Fruit fly (Drosophila melanogaster): ENCODE measurements around the gene Sgs4.

Gene Sgs4

DNA sequence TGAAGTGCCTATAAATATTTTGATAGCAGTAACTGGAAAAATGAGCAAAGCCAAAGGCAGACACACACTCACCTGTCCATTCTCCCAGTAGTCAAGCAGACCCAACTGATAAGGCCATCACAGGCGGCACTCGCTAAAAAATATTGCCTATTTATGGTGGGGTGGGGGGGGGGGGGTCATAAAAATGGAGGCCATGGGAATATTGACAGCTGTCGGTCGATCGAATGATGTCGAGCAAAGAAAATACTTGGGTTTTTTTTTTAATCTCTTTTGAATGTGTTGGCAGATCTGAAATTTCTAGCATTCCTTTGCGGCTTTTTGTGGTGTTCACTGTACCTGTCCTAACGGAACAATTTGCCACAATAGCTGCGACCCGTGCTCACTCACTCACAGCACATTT, 23.7 kb downstream of the Sgs4 start (continued):
- TF ChIP-seq CG12942 (GFP tag; optimal IDR thresholded peaks at IDR 0.05) (no peak), CkIIα-i1 (GFP tag; IDR thresholded peaks at IDR 0.05) (no peak), CG9215 (GFP tag; IDR thresholded peaks at IDR 0.05) (no peak), Doc2 (GFP tag; IDR thresholded peaks at IDR 0.05) (no peak), CG18011 (GFP tag; optimal IDR thresholded peaks at IDR 0.05) (no peak), inv (GFP tag; IDR thresholded peaks at IDR 0.05; ENCODE audit: partially characterized antibody) (no peak), CG11398 (GFP tag; optimal IDR thresholded peaks at IDR 0.05) (no peak), CG2120 (GFP tag; optimal IDR thresholded peaks at IDR 0.05) (peak; percentile 69), CG3847 (GFP tag; IDR thresholded peaks at IDR 0.05) (0 out of 2 replicates have a peak, but pooled peaks have one; percentile 34), nau (GFP tag; optimal IDR thresholded peaks at IDR 0.05) (no peak), Dp (GFP tag; optimal IDR thresholded peaks at IDR 0.05) (no peak), CG6654 (GFP tag; optimal IDR thresholded peaks at IDR 0.05) (no peak), D19A (tag; optimal IDR thresholded peaks at IDR 0.05) (no peak), CG30403 (GFP tag; optimal IDR thresholded peaks at IDR 0.05) (no peak), sqz (GFP tag; optimal IDR thresholded peaks at IDR 0.05) (no peak), schlank (tag; optimal IDR thresholded peaks at IDR 0.05) (no peak), hkb (optimal IDR thresholded peaks at IDR 0.05) (no peak), hkb (GFP tag; IDR thresholded peaks at IDR 0.05) (no peak), Nf-YA (GFP tag; IDR thresholded peaks at IDR 0.05) (no peak), fru (optimal IDR thresholded peaks at IDR 0.05) (no peak), NFAT (GFP tag; IDR thresholded peaks at IDR 0.05) (no peak), Gsc (GFP tag; IDR thresholded peaks at IDR 0.05) (no peak), da (GFP tag; optimal IDR thresholded peaks at IDR 0.05) (no peak), pb (GFP tag; optimal IDR thresholded peaks at IDR 0.05) (no peak), dan (GFP tag; IDR thresholded peaks at IDR 0.05) (no peak), grn (GFP tag; optimal IDR thresholded peaks at IDR 0.05) (no peak), sd (tag; optimal IDR thresholded peaks at IDR 0.05) (peak; percentile 15), prd (optimal IDR thresholded peaks at IDR 0.05) (no peak), prd (GFP tag; IDR thresholded peaks at IDR 0.05) (peak; percentile 32; the same call in 2 of the 3 replicates), Hsf (GFP tag; optimal IDR thresholded peaks at IDR 0.05) (no peak), CG32532 (GFP tag; IDR thresholded peaks at IDR 0.05) (peak; percentile 37; the same call in 1 of the 2 replicates), CTCF (GFP tag; optimal IDR thresholded peaks at IDR 0.05) (no peak), Mad (GFP tag; optimal IDR thresholded peaks at IDR 0.05) (no peak), lola (GFP tag; optimal IDR thresholded peaks at IDR 0.05) (no peak), CG3163 (GFP tag; optimal IDR thresholded peaks at IDR 0.05) (no peak), CG10543 (GFP tag; optimal IDR thresholded peaks at IDR 0.05) (no peak), CG11696 (GFP tag; IDR thresholded peaks at IDR 0.05) (no peak), Rfx (GFP tag; IDR thresholded peaks at IDR 0.05) (peak; percentile 72), bcd (GFP tag; optimal IDR thresholded peaks at IDR 0.05) (no peak), pan (optimal IDR thresholded peaks at IDR 0.05) (no peak), pan (GFP tag; optimal IDR thresholded peaks at IDR 0.05 in 1 of 2, IDR thresholded peaks at IDR 0.05 in 1 of 2) (peak in 1 of 2 experiments; percentile 26), CG8765 (GFP tag; IDR thresholded peaks at IDR 0.05) (no peak), Elba2 (GFP tag; optimal IDR thresholded peaks at IDR 0.05) (no peak), MBD-R2 (GFP tag; IDR thresholded peaks at IDR 0.05) (0 out of 2 replicates have a peak, but pooled peaks have one; percentile 36), bsh (GFP tag; optimal IDR thresholded peaks at IDR 0.05) (no peak), CG15479 (GFP tag; optimal IDR thresholded peaks at IDR 0.05) (no peak), NC2β (GFP tag; optimal IDR thresholded peaks at IDR 0.05) (no peak), psq (GFP tag; optimal IDR thresholded peaks at IDR 0.05) (no peak), dati (GFP tag; IDR thresholded peaks at IDR 0.05) (no peak), Dek (tag; optimal IDR thresholded peaks at IDR 0.05) (no peak), gsb-n (tag; optimal IDR thresholded peaks at IDR 0.05) (no peak), ems (GFP tag; optimal IDR thresholded peaks at IDR 0.05) (no peak), usp (GFP tag; optimal IDR thresholded peaks at IDR 0.05) (no peak), CG6683 (GFP tag; optimal IDR thresholded peaks at IDR 0.05) (no peak)

Data from whole organism, embryonic.